Worm (Caenorhabditis elegans): ENCODE data around the gene srg-39.

DNA sequence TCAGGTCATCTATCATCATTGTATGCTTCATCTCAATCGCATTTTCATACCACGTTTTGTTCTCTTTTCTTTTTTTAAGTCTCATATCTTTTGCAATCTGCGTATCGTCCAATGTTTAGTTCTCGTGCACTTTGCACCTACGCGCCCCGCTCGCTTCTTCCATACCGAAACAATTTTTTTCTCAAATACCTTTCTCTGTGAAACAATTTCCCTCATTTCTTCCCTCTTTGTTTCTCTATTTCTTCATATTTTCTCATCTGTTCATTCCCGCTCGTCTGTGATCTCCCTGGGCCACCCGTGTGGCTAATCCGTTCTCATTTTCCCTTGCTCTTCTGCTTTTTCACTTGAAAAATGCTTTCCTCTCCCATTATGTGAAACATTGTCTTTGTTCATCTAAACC is 11.9 kb downstream of the srg-39 start:
- TF ChIP-seq flt-1 (GFP tag; IDR thresholded peaks at IDR 0.05): no peak
- no peak for TF ChIP-seq sea-1 (GFP tag; conservative IDR thresholded peaks at IDR 0.05)
- no peak for TF ChIP-seq ama-1 (optimal IDR thresholded peaks at IDR 0.05)
- TF ChIP-seq tra-4 (tag; optimal IDR thresholded peaks at IDR 0.05): no peak
- TF ChIP-seq tbx-11 (GFP tag; IDR thresholded peaks at IDR 0.05): no peak

Measured in whole organism, early embryonic.